Worm (Caenorhabditis elegans) whole organism, late embryonic: Measurements from ENCODE around the gene ncl-1.

Experiments
- K09A11.1 ChIP-seq: sonication (generic microtip); optimal IDR thresholded peaks from 2 replicates; lab custom pipeline; 2017; ENCODE audit warnings: antibody characterized with exemption, mild to moderate bottlenecking, missing genetic modification characterization, missing compliant biosample characterization; ENCODE audit not compliant: insufficient read depth
- ahr-1 ChIP-seq: sonication (generic microtip); optimal IDR thresholded peaks from 2 replicates; lab custom pipeline; 2016; ENCODE audit warnings: missing genetic modification characterization, missing compliant biosample characterization
- ceh-18 ChIP-seq: sonication (generic microtip); optimal IDR thresholded peaks from 2 replicates; lab custom pipeline; 2016; ENCODE audit warnings: missing genetic modification characterization, missing compliant biosample characterization
- ceh-2 ChIP-seq: sonication (generic microtip); optimal IDR thresholded peaks from 2 replicates; lab custom pipeline; 2016; ENCODE audit warnings: missing genotype, missing genetic modification characterization, missing compliant biosample characterization
- ceh-24 ChIP-seq: sonication (generic microtip); optimal IDR thresholded peaks from 2 replicates; lab custom pipeline; 2016; ENCODE audit warnings: mild to moderate bottlenecking, missing genetic modification characterization, missing compliant biosample characterization
- ceh-30 ChIP-seq: fragments of 150-350 bp; optimal IDR thresholded peaks from 2 replicates; lab custom pipeline; 2014; ENCODE audit warnings: missing biosample characterization, missing genetic modification characterization
- ceh-34 ChIP-seq: sonication (generic microtip); optimal IDR thresholded peaks from 2 replicates; lab custom pipeline; 2016; ENCODE audit warnings: mild to moderate bottlenecking, missing genetic modification characterization, missing compliant biosample characterization
- ceh-45 ChIP-seq: fragments of 200-800 bp; sonication (Bioruptor generic); IDR thresholded peaks from 2 replicates; pipeline ENCODE4 v1.3.6; 2022; ENCODE audit warnings: missing genetic modification reagents, missing genetic modification characterization, missing compliant biosample characterization
- dmd-4 ChIP-seq: sonication (generic microtip); optimal IDR thresholded peaks from 2 replicates; lab custom pipeline; 2016; ENCODE audit warnings: borderline replicate concordance, missing genetic modification characterization, missing compliant biosample characterization
- dve-1 ChIP-seq: sonication (generic microtip); optimal IDR thresholded peaks from 2 replicates; lab custom pipeline; 2017; ENCODE audit warnings: antibody characterized with exemption, mild to moderate bottlenecking, missing genetic modification characterization, missing compliant biosample characterization
- elt-2 ChIP-seq: sonication (generic microtip); optimal IDR thresholded peaks from 2 replicates; lab custom pipeline; 2016; ENCODE audit warnings: missing genetic modification reagents, missing genetic modification characterization, missing compliant biosample characterization
- elt-4 ChIP-seq: sonication (generic microtip); optimal IDR thresholded peaks from 2 replicates; lab custom pipeline; 2016; ENCODE audit warnings: missing genetic modification characterization, missing compliant biosample characterization
- ets-4 ChIP-seq: sonication (generic microtip); optimal IDR thresholded peaks from 2 replicates; lab custom pipeline; 2016; ENCODE audit warnings: missing genetic modification characterization, missing compliant biosample characterization
- fkh-10 ChIP-seq: fragments of 150-350 bp; optimal IDR thresholded peaks from 2 replicates; lab custom pipeline; 2014; ENCODE audit warnings: missing biosample characterization, missing genetic modification reagents, missing genetic modification characterization
- fkh-6 ChIP-seq: sonication (generic microtip); optimal IDR thresholded peaks from 2 replicates; lab custom pipeline; 2016; ENCODE audit warnings: missing genetic modification characterization, missing compliant biosample characterization
- gmeb-2 ChIP-seq: sonication (generic microtip); optimal IDR thresholded peaks from 2 replicates; lab custom pipeline; 2016; ENCODE audit warnings: missing genetic modification characterization, inconsistent platforms, missing compliant biosample characterization
- hlh-13 ChIP-seq: fragments of 200-800 bp; sonication (Bioruptor generic); optimal IDR thresholded peaks from 2 replicates; lab custom pipeline; 2018; ENCODE audit warnings: mild to moderate bottlenecking, missing genetic modification characterization, missing compliant biosample characterization
- hlh-15 ChIP-seq: sonication (generic microtip); optimal IDR thresholded peaks from 2 replicates; lab custom pipeline; 2016; ENCODE audit warnings: missing genetic modification characterization, missing compliant biosample characterization
- hlh-8 ChIP-seq: sonication (generic microtip); optimal IDR thresholded peaks from 2 replicates; lab custom pipeline; 2016; ENCODE audit warnings: missing genotype, missing genetic modification characterization, missing compliant biosample characterization
- lin-11 ChIP-seq: fragments of 200-800 bp; sonication (Bioruptor generic); optimal IDR thresholded peaks from 2 replicates; lab custom pipeline; 2018; ENCODE audit warnings: mild to moderate bottlenecking, missing genetic modification characterization, missing compliant biosample characterization
- nhr-232 ChIP-seq: sonication (generic microtip); optimal IDR thresholded peaks from 2 replicates; lab custom pipeline; 2016; ENCODE audit warnings: missing genetic modification characterization, missing compliant biosample characterization
- pat-9 ChIP-seq: fragments of 200-800 bp; sonication (Bioruptor generic); optimal IDR thresholded peaks from 2 replicates; lab custom pipeline; 2018; ENCODE audit warnings: mild to moderate bottlenecking, missing genetic modification characterization, moderate library complexity, missing compliant biosample characterization
- pha-2 ChIP-seq: sonication (generic microtip); optimal IDR thresholded peaks from 2 replicates; lab custom pipeline; 2017; ENCODE audit warnings: mild to moderate bottlenecking, missing genetic modification characterization, missing compliant biosample characterization
- pha-4 ChIP-seq: fragments of 150-350 bp; optimal IDR thresholded peaks from 2 replicates; lab custom pipeline; 2018; ENCODE audit warnings: missing biosample characterization, missing genetic modification reagents, missing genetic modification characterization
- pqm-1 ChIP-seq: sonication (generic microtip); optimal IDR thresholded peaks from 2 replicates; lab custom pipeline; 2016; ENCODE audit warnings: missing genetic modification characterization, missing compliant biosample characterization
- pros-1 ChIP-seq: fragments of 150-350 bp; optimal IDR thresholded peaks from 2 replicates; lab custom pipeline; 2014; ENCODE audit warnings: missing biosample characterization, missing genetic modification reagents, missing genetic modification characterization
- sdc-2 ChIP-seq: sonication (generic microtip); optimal IDR thresholded peaks from 2 replicates; lab custom pipeline; 2016; ENCODE audit warnings: missing genotype, missing genetic modification characterization, missing compliant biosample characterization
- sox-2 ChIP-seq: fragments of 200-800 bp; sonication (Bioruptor generic); IDR thresholded peaks from 2 replicates; pipeline ENCODE4 v1.3.6; 2022; ENCODE audit warnings: missing genetic modification reagents, missing genetic modification characterization, missing compliant biosample characterization
- syd-9 ChIP-seq: sonication (generic microtip); optimal IDR thresholded peaks from 2 replicates; lab custom pipeline; 2016; ENCODE audit warnings: mild to moderate bottlenecking, missing genetic modification characterization, moderate library complexity, missing compliant biosample characterization
- tbx-7 ChIP-seq: sonication (generic microtip); optimal IDR thresholded peaks from 2 replicates; lab custom pipeline; 2016; ENCODE audit warnings: missing genotype, missing genetic modification characterization, missing compliant biosample characterization
- unc-42 ChIP-seq: sonication (generic microtip); optimal IDR thresholded peaks from 2 replicates; lab custom pipeline; 2016; ENCODE audit warnings: missing genotype, missing genetic modification characterization, missing compliant biosample characterization
- zip-5 ChIP-seq: sonication (generic microtip); optimal IDR thresholded peaks from 2 replicates; lab custom pipeline; 2016; ENCODE audit warnings: missing genetic modification characterization, missing compliant biosample characterization

ncl-1 gene

DNA sequence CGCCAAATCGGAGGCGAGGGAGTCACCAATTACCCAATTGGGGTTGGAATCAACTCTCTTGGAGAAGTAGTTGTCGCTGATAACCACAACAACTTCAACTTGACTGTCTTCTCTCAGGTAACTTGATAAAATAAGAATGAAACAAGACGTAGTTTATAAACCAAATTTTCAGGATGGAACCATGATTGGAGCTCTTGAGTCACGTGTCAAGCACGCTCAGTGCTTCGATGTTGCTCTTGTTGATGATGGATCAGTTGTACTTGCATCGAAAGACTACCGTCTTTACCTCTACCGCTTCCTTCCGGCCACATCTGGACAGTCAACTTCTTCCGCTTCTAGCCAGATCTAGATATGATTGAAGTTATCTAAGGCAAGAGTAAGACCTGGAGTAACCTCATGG, 16.5 kb downstream of the ncl-1 start:
- TF ChIP-seq syd-9 (tag; lab: Kevin White, UChicago) (no peak), K09A11.1 (no peak), dmd-4 (tag; lab: Kevin White, UChicago) (no peak)

DNA sequence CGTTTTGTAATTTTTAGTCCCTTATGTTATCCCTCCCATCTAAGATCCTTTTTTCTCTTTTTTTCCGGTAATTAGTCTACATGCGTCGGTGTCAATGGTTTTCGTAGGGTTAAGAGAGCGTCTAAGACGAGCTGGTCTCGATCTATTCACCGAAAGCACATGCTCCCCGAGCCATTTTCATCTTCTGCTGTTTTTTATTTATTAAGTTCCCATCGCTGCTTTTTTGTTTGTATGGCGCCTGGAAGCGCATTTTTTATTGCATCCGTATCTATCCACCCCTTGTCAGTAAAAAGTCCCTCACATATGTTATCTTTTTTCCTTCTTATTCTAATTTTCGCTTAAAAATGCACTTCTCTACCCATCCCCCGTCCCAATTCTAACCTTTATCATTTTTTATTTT, 17.3 kb downstream of the ncl-1 start:
- peak; percentile 25 for TF ChIP-seq pha-2 (tag; lab: Kevin White, UChicago)
- TF ChIP-seq unc-42: no peak
- TF ChIP-seq K09A11.1: no peak

DNA sequence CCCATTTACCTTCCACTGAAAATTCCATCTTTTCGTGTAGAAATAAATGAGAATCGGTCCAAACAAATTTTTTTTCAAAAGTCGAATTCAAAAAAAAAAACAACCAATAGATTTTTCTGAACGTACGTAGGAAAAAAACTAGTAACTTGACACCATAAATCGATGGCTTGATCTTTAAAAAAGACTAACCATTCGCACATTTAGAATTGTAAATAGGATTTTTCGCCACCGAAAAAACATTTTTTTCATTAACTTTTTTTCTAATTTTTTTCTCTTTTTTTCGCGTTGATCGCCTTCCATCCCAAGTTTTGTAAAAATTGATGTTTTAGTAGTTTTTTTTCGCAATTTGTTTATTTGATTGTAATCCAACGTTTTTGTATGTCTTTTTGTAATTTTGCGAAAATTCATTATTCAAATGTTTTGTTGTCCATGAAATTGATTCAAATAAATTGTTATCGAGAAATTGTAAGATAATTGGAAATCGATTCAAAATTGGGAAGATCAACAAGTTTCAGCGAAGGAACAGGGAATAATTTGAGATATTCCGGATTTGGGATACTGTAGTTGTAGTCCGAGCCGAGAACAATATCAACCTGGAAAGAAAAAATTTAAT, 18.2 kb downstream of the ncl-1 start:
- TF ChIP-seq ceh-24 (tag; lab: Kevin White, UChicago): no peak
- peak; percentile 19 for TF ChIP-seq ceh-34 (tag; lab: Kevin White, UChicago)
- no peak for TF ChIP-seq tbx-7 (tag; lab: Kevin White, UChicago)

DNA sequence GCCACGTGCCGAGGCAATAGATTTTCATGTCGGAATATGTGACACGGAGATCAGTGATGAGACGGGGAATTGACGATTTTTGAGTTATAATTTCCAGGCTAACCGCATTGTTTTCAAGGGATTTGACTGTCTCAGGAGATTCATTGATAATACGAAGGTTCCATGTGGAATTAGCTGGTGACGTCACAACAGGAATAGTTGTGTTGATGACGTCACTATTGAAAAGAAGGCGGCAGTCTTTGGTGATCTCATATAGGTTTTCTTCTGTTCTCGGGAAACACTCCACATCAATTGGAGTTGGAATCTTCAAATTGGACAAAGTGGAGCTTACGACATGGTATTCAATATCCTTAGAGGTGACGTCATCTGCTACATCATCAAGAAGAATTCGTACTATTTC, 23.7 kb downstream of the ncl-1 start:
- TF ChIP-seq hlh-8 (tag; lab: Kevin White, UChicago) (no peak), nhr-232 (no peak), hlh-15 (no peak), ets-4 (no peak), hlh-13 (GFP tag; lab: Kevin White, UChicago) (no peak), lin-11 (tag; lab: Kevin White, UChicago) (no peak), ceh-45 (no peak), ceh-30 (tag; lab: Kevin White, UChicago) (no peak), ceh-2 (tag; lab: Kevin White, UChicago) (no peak), fkh-10 (no peak), pros-1 (tag; lab: Kevin White, UChicago) (no peak), elt-4 (tag; lab: Kevin White, UChicago) (no peak), pha-4 (tag; lab: Kevin White, UChicago) (no peak), ceh-18 (no peak)
- TF ChIP-seq, all 69 proteins: peak for 0

DNA sequence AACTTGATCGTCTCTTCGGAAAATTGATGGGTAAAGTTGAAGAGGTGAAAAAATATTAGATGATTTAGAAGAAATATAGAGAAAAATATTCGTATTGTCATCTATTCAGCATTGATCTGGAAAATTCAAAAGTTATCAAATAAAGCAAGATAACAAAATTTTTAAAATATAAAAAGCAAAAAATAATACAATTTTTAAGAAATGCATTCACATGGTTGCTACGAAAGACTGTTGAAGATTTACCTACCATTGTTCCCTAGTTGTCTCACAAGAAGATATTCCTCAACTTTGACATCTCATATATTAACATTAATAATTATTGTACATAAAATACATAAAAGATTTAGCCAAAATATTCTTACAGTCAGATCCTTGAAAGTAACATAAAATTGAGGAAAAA, 34.8 kb downstream of the ncl-1 start, which contains the start of gene cdh-3:
Gene cdh-3 (minus strand): TSS at position 101 of the 400 bp plus-strand sequence.
- TF ChIP-seq sox-2 (no peak), zip-5 (tag; lab: Kevin White, UChicago) (no peak), fkh-6 (tag; lab: Kevin White, UChicago) (no peak), gmeb-2 (tag; lab: Kevin White, UChicago) (no peak), hlh-8 (tag; lab: Kevin White, UChicago) (no peak), dve-1 (tag; lab: Kevin White, UChicago) (no peak)

DNA sequence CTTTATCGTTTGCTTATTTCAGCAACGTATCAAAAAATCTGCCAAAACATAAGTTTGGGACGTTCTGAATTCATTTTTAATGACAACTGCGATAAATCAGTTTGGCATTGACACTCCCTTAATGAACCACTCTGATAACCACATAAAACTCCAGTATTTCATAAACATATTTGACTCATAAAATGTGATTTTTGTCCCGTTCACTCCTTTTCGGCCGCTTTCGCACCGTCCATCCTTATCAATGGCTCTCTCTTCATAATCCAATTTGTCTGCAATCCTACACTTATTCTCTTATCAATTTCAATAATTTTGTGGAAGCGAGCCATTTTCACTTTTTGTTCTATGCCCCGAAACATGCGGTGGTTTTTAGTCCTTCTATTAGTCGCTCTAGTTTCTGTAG, 39.0 kb downstream of the ncl-1 start, which contains the start of gene pcp-1:
Gene pcp-1 (plus strand): TSS at position 342 of the 400 bp plus-strand sequence.
- TF ChIP-seq pqm-1 (tag; lab: Kevin White, UChicago): no peak
- TF ChIP-seq ahr-1: no peak
- no peak for TF ChIP-seq sdc-2 (tag; lab: Kevin White, UChicago)
- no peak for TF ChIP-seq pat-9 (tag; lab: Kevin White, UChicago)
- TF ChIP-seq elt-2 (tag; lab: Kevin White, UChicago): peak; percentile 25
- no peak for TF ChIP-seq lin-11 (tag; lab: Kevin White, UChicago)
- TF ChIP-seq gmeb-2 (tag; lab: Kevin White, UChicago): no peak
